Fruit fly (Drosophila melanogaster) whole organism, embryonic: Measurements from ENCODE around the gene CG31125.

Experiments used
- Aef1 ChIP-seq: fragments of 200-800 bp; sonication (Bioruptor generic); IDR thresholded peaks from 3 replicates; pipeline ENCODE4 v1.3.6; 2022; ENCODE audit warnings: missing biosample characterization, missing genetic modification characterization
- B-H2 ChIP-seq: fragments of 200-800 bp; sonication (Bioruptor generic); optimal IDR thresholded peaks from 2 replicates; lab custom pipeline; 2018; ENCODE audit warnings: missing biosample characterization, mild to moderate bottlenecking, missing genetic modification characterization
- CG10147 ChIP-seq: fragments of 200-800 bp; sonication (Bioruptor generic); optimal IDR thresholded peaks from 2 replicates; lab custom pipeline; 2019; ENCODE audit warnings: missing biosample characterization, mild to moderate bottlenecking, missing genetic modification characterization, moderate library complexity
- CG10209 ChIP-seq: fragments of 200-800 bp; sonication (Bioruptor generic); optimal IDR thresholded peaks from 3 replicates; lab custom pipeline; 2017; ENCODE audit warnings: missing biosample characterization, mild to moderate bottlenecking, missing genetic modification characterization, missing genetic modification reagents
- CG10321 ChIP-seq: fragments of 200-800 bp; sonication (Bioruptor generic); IDR thresholded peaks from 2 replicates; pipeline ENCODE4 v1.3.6; 2022; ENCODE audit warnings: missing biosample characterization, missing genetic modification characterization
- CG10543 ChIP-seq: fragments of 200-800 bp; sonication (Bioruptor generic); optimal IDR thresholded peaks from 3 replicates; lab custom pipeline; 2017; ENCODE audit warnings: missing biosample characterization, mild to moderate bottlenecking, missing genetic modification characterization, moderate library complexity
- CG15073 ChIP-seq: fragments of 200-800 bp; sonication (Bioruptor generic); optimal IDR thresholded peaks from 2 replicates; lab custom pipeline; 2016; ENCODE audit warnings: missing biosample characterization, missing genetic modification characterization
- CG17361 ChIP-seq: fragments of 200-800 bp; sonication (Bioruptor generic); IDR thresholded peaks from 3 replicates; pipeline ENCODE4 v1.3.6; 2022; ENCODE audit warnings: missing biosample characterization, missing genetic modification characterization
- CG18619 ChIP-seq: fragments of 200-800 bp; sonication (Bioruptor generic); optimal IDR thresholded peaks from 3 replicates; lab custom pipeline; 2017; ENCODE audit warnings: missing biosample characterization, mild to moderate bottlenecking, missing genetic modification characterization
- CG2199 ChIP-seq: fragments of 200-800 bp; sonication (Bioruptor generic); IDR thresholded peaks from 3 replicates; pipeline ENCODE4 v1.3.6; 2022; ENCODE audit warnings: missing biosample characterization, missing genetic modification characterization
- CG30020 ChIP-seq: fragments of 200-800 bp; optimal IDR thresholded peaks from 2 replicates; lab custom pipeline; 2019; ENCODE audit warnings: missing biosample characterization, mild to moderate bottlenecking, missing genetic modification characterization, moderate library complexity
- CG4707 ChIP-seq: fragments of 200-800 bp; sonication (Bioruptor generic); optimal IDR thresholded peaks from 2 replicates; lab custom pipeline; 2018; ENCODE audit warnings: missing biosample characterization, mild to moderate bottlenecking, missing genetic modification characterization, moderate library complexity
- CG7372 ChIP-seq: fragments of 200-800 bp; sonication (Bioruptor generic); IDR thresholded peaks from 2 replicates; pipeline ENCODE4 v1.3.6; 2022; ENCODE audit warnings: missing biosample characterization, missing genetic modification characterization
- CG7556 ChIP-seq: fragments of 200-800 bp; sonication (Bioruptor generic); optimal IDR thresholded peaks from 2 replicates; lab custom pipeline; 2017; ENCODE audit warnings: missing biosample characterization, mild to moderate bottlenecking, missing genetic modification characterization
- CG8478 ChIP-seq: fragments of >200 bp; optimal IDR thresholded peaks from 2 replicates; lab custom pipeline; 2018
- CG8765 ChIP-seq: fragments of 200-800 bp; sonication (Bioruptor generic); IDR thresholded peaks from 2 replicates; pipeline ENCODE4 v1.3.6; 2022; ENCODE audit warnings: missing biosample characterization, missing genetic modification characterization
- Dll ChIP-seq: fragments of 200-800 bp; sonication (Bioruptor generic); IDR thresholded peaks from 4 replicates; pipeline ENCODE4 v1.3.6; 2022; ENCODE audit warnings: missing biosample characterization, missing genetic modification characterization; ENCODE audit not compliant: partially characterized antibody
- Doc2 ChIP-seq: fragments of 200-800 bp; sonication (Bioruptor generic); IDR thresholded peaks from 2 replicates; pipeline ENCODE4 v1.3.6; 2022; ENCODE audit warnings: missing biosample characterization, missing genetic modification characterization
- Drgx ChIP-seq: fragments of 200-800 bp; sonication (Bioruptor generic); IDR thresholded peaks from 2 replicates; pipeline ENCODE4 v1.3.6; 2022; ENCODE audit warnings: missing biosample characterization, missing genetic modification characterization
- Fer2 ChIP-seq: fragments of 200-800 bp; sonication (Bioruptor generic); optimal IDR thresholded peaks from 2 replicates; lab custom pipeline; 2018; ENCODE audit warnings: missing biosample characterization, mild to moderate bottlenecking, missing genetic modification characterization, moderate library complexity
- GATAe ChIP-seq: fragments of 200-800 bp; sonication (Bioruptor generic); conservative IDR thresholded peaks from 2 replicates; pipeline ENCODE4 v1.3.6; 2022; ENCODE audit warnings: missing biosample characterization, missing genetic modification characterization
- Neu2 ChIP-seq: fragments of 200-800 bp; sonication (Bioruptor generic); optimal IDR thresholded peaks from 3 replicates; lab custom pipeline; 2016; ENCODE audit warnings: missing biosample characterization, missing genetic modification characterization, borderline replicate concordance
- Nf-YA ChIP-seq: fragments of 200-800 bp; sonication (Bioruptor generic); IDR thresholded peaks from 2 replicates; pipeline ENCODE4 v1.3.6; 2022; ENCODE audit warnings: missing biosample characterization, missing genetic modification characterization
- PHDP ChIP-seq: fragments of 200-800 bp; sonication (Bioruptor generic); optimal IDR thresholded peaks from 3 replicates; lab custom pipeline; 2018; ENCODE audit warnings: missing biosample characterization, mild to moderate bottlenecking, missing genetic modification characterization, moderate library complexity
- Pdp1 ChIP-seq, 2 experiments: fragments of 200-800 bp; sonication (Bioruptor generic); optimal IDR thresholded peaks; 3 replicates each; lab custom pipeline; 2016; ENCODE audit warnings: missing biosample characterization in 2 of 2, missing genetic modification characterization in 2 of 2, mild to moderate bottlenecking in 1 of 2, moderate library complexity in 1 of 2
- Stat92E ChIP-seq, 3 experiments: fragments of >200 bp in 2 of 3; fragments of 200-800 bp in 1 of 3; sonication (Bioruptor generic) in 1 of 3; optimal IDR thresholded peaks; 2 replicates each; lab custom pipeline; 2017 to 2019; ENCODE audit warnings: missing biosample characterization in 3 of 3, missing genetic modification characterization in 3 of 3, mild to moderate bottlenecking in 1 of 3, moderate library complexity in 1 of 3
- Xbp1 ChIP-seq: fragments of 200-800 bp; sonication (Bioruptor generic); optimal IDR thresholded peaks from 3 replicates; lab custom pipeline; 2016; ENCODE audit warnings: missing biosample characterization, mild to moderate bottlenecking, missing genetic modification characterization
- ac ChIP-seq: fragments of 200-800 bp; sonication (Bioruptor generic); optimal IDR thresholded peaks from 3 replicates; lab custom pipeline; 2017; ENCODE audit warnings: missing biosample characterization, mild to moderate bottlenecking, missing genetic modification characterization
- al ChIP-seq: fragments of 200-800 bp; sonication (Bioruptor generic); IDR thresholded peaks from 2 replicates; pipeline ENCODE4 v1.3.6; 2022; ENCODE audit warnings: missing biosample characterization, missing genetic modification characterization
- aop ChIP-seq: fragments of 200-800 bp; sonication (Bioruptor generic); IDR thresholded peaks from 2 replicates; pipeline ENCODE4 v1.3.6; 2022; ENCODE audit warnings: missing biosample characterization, missing genetic modification characterization
- bbx ChIP-seq: fragments of 200-800 bp; sonication (Bioruptor generic); IDR thresholded peaks from 2 replicates; pipeline ENCODE4 v1.3.6; 2022; ENCODE audit warnings: missing biosample characterization, missing genetic modification characterization; ENCODE audit not compliant: partially characterized antibody
- cato ChIP-seq: fragments of 200-800 bp; sonication (Bioruptor generic); optimal IDR thresholded peaks from 2 replicates; lab custom pipeline; 2016; ENCODE audit warnings: missing biosample characterization, missing genetic modification characterization, borderline replicate concordance
- disco-r ChIP-seq: fragments of 200-800 bp; sonication (Bioruptor generic); optimal IDR thresholded peaks from 2 replicates; lab custom pipeline; 2016; ENCODE audit warnings: missing biosample characterization, missing genetic modification characterization
- dpn ChIP-seq, 2 experiments: fragments of 200-800 bp; sonication (Bioruptor generic); optimal IDR thresholded peaks; 3 replicates each; lab custom pipeline; 2016; ENCODE audit warnings: missing biosample characterization in 2 of 2, missing genetic modification characterization in 2 of 2
- eve ChIP-seq, 2 experiments: fragments of >200 bp; optimal IDR thresholded peaks; 2 replicates each; lab custom pipeline; 2017; ENCODE audit warnings: missing biosample characterization in 2 of 2, missing genetic modification characterization in 2 of 2
- grn ChIP-seq: fragments of 200-800 bp; sonication (Bioruptor generic); optimal IDR thresholded peaks from 3 replicates; lab custom pipeline; 2017; ENCODE audit warnings: missing biosample characterization, missing genetic modification characterization
- kni ChIP-seq: fragments of 200-800 bp; sonication (Bioruptor generic); optimal IDR thresholded peaks from 3 replicates; lab custom pipeline; 2017; ENCODE audit warnings: mild to moderate bottlenecking, missing biosample characterization, missing genetic modification reagents, missing genetic modification characterization
- lmd ChIP-seq: fragments of 200-800 bp; sonication (Bioruptor generic); IDR thresholded peaks from 2 replicates; pipeline ENCODE4 v1.3.6; 2022; ENCODE audit warnings: missing biosample characterization, missing genetic modification characterization
- nerfin-1 ChIP-seq: fragments of 200-800 bp; sonication (Bioruptor generic); optimal IDR thresholded peaks from 3 replicates; lab custom pipeline; 2019; ENCODE audit warnings: missing biosample characterization, mild to moderate bottlenecking, missing genetic modification characterization, moderate library complexity
- nmo ChIP-seq: fragments of 200-800 bp; sonication (Bioruptor generic); optimal IDR thresholded peaks from 2 replicates; lab custom pipeline; 2018; ENCODE audit warnings: missing biosample characterization, mild to moderate bottlenecking, missing genetic modification characterization, moderate library complexity
- so ChIP-seq: fragments of 200-800 bp; sonication (Bioruptor generic); IDR thresholded peaks from 3 replicates; pipeline ENCODE4 v1.3.6; 2022; ENCODE audit warnings: missing biosample characterization, missing genetic modification characterization
- sr ChIP-seq: fragments of 200-800 bp; sonication (Bioruptor generic); IDR thresholded peaks from 3 replicates; pipeline ENCODE4 v1.3.6; 2022; ENCODE audit warnings: missing biosample characterization, missing genetic modification characterization
- tgo ChIP-seq: fragments of 200-800 bp; sonication (Bioruptor generic); IDR thresholded peaks from 3 replicates; pipeline ENCODE4 v1.3.6; 2022; ENCODE audit warnings: missing biosample characterization, missing genetic modification characterization
- trem ChIP-seq: fragments of 200-800 bp; optimal IDR thresholded peaks from 3 replicates; lab custom pipeline; 2019; ENCODE audit warnings: missing biosample characterization, mild to moderate bottlenecking, missing genetic modification characterization, moderate library complexity
- ttk ChIP-seq: fragments of 200-800 bp; sonication (Bioruptor generic); IDR thresholded peaks from 2 replicates; pipeline ENCODE4 v2.1.2; 2022; ENCODE audit warnings: missing biosample characterization, missing genetic modification characterization
- zen ChIP-seq: fragments of 200-800 bp; sonication (Bioruptor generic); optimal IDR thresholded peaks from 3 replicates; lab custom pipeline; 2018; ENCODE audit warnings: missing biosample characterization, mild to moderate bottlenecking, missing genetic modification characterization, moderate library complexity

The CG31125 gene

DNA sequence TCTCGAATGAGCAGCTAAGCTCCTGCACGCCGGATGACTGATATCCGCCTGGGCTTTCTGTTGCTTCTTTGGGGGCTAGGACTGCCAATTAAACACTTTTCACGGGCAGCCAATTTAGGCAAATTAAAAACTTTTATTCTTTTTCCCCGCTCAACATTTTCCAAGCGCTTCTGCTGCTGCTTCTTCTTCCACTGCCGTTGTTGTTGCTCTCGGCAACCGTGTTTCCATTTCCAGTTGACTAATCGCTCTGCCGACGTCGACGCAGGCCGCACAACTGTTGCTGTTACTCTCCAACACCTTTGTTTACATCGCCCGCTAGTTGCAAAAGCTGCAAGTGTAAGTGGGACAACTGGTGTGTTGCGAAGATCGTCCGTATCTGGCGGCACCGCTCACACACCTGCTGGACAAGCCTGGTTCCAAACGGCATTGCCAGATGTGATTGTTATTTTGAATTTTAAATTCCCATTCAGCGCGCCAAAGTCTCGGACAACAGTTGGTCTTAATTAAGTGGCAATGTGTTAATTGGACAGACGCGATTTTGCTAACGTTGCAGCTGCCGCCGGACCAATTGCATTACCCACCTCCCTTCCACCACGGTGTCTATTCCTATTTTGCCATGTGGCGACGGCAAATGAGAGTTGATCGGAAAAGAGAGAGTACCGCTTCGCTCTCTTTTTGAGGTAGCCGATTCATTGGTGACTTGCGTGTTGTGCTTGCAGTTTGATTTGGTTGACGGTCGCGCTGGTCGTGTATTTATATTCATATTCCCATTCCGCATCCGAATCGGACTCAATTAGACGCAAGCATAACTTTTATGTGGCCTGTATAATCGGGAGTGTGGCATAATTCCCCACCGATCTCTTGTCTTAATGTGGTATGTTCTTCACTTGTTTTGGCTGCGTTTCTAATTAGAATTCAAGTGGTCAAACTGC is 24.5 kb downstream of the CG31125 start, which contains the start of gene Wsck (continued):
- no peak for TF ChIP-seq CG7372
- no peak for TF ChIP-seq Neu2 (GFP tag; lab: Kevin White, UChicago)
- TF ChIP-seq Fer2 (tag; lab: Kevin White, UChicago), result no peak
- peak; percentile 23; the same call in 1 of the 3 replicates for TF ChIP-seq Aef1 (GFP tag; lab: Robert Waterston, UW)
- no peak for TF ChIP-seq CG10543 (GFP tag; lab: Kevin White, UChicago)
- no peak for TF ChIP-seq GATAe
- TF ChIP-seq cato (GFP tag; lab: Kevin White, UChicago), result no peak
- no peak for TF ChIP-seq CG17361 (GFP tag; lab: Robert Waterston, UW)
- no peak for TF ChIP-seq disco-r
- TF ChIP-seq CG7556 (GFP tag; lab: Kevin White, UChicago), result no peak
- TF ChIP-seq kni (GFP tag; lab: Kevin White, UChicago), result peak; percentile 38
- no peak for TF ChIP-seq Doc2 (GFP tag; lab: Robert Waterston, UW)
- TF ChIP-seq B-H2 (GFP tag; lab: Kevin White, UChicago), result no peak
- no peak for TF ChIP-seq CG10147 (GFP tag; lab: Kevin White, UChicago)
- no peak for TF ChIP-seq Xbp1

dm6 chr3R:24626667-24627066 is 28.0 kb downstream of the CG31125 start:
- TF ChIP-seq CG10321 (GFP tag; lab: Robert Waterston, UW) (no peak), CG2199 (GFP tag; lab: Robert Waterston, UW) (0 out of 3 replicates have a peak, but pooled peaks have one; percentile 12), CG15073 (GFP tag; lab: Kevin White, UChicago) (peak; percentile 33), grn (peak; percentile 3), Pdp1 (GFP tag; optimal IDR thresholded peaks at IDR 0.05; lab: Kevin White, UChicago) (peak in 1 of 2 experiments; percentile 62), tgo (0 out of 3 replicates have a peak, but pooled peaks have one; percentile 6), aop (no peak)
- TF ChIP-seq, all 482 proteins: peak for 5

DNA sequence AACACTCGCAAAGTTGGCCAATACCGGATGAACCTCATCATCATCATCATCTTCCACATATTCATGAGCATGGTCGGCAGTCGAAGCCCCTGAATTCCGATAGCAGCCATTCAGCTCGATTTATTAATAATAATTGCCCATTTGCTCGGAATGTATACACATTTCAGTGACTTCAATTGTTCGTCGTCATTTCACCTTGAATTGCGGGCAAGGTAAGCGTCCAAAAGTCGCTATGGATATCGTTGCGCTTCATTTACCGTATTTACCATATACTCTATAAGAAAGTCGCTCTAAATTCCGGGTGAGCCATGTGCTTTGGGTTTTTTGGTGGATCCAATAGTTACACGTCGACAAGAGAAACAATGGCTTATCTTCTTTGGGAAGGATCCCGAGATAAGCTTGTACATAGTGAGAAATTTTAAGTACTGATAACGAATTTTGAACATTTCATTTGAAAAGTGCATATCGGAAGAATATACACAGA is 28.6 kb downstream of the CG31125 start:
- peak; percentile 28; the same call in 1 of the 2 replicates for TF ChIP-seq lmd (GFP tag; lab: Robert Waterston, UW)
- no peak for TF ChIP-seq zen
- TF ChIP-seq CG8765 (GFP tag; lab: Robert Waterston, UW), result no peak
- peak; percentile 18 for TF ChIP-seq CG10209
- TF ChIP-seq ttk, result no peak
- no peak for TF ChIP-seq CG30020 (tag; lab: Kevin White, UChicago)
- TF ChIP-seq Drgx (GFP tag; lab: Robert Waterston, UW), result peak; percentile 43; the same call in 1 of the 2 replicates
- TF ChIP-seq nmo (GFP tag; lab: Kevin White, UChicago), result peak; percentile 25
- peak in 1 of 2 experiments; percentile 39 for TF ChIP-seq dpn (GFP tag; optimal IDR thresholded peaks at IDR 0.05; lab: Kevin White, UChicago)
- TF ChIP-seq CG2199 (GFP tag; lab: Robert Waterston, UW), result 0 out of 3 replicates have a peak, but pooled peaks have one; percentile 48
- TF ChIP-seq nerfin-1 (tag; lab: Kevin White, UChicago), result peak; percentile 19
- no peak for TF ChIP-seq Dll
- no peak for TF ChIP-seq CG4707 (GFP tag; lab: Kevin White, UChicago)
- no peak for TF ChIP-seq CG8478 (lab: Kevin White, UChicago)
- no peak for TF ChIP-seq bbx (GFP tag; lab: Robert Waterston, UW)
- no peak for TF ChIP-seq PHDP
- TF ChIP-seq CG18619 (GFP tag; lab: Kevin White, UChicago), result no peak
- no peak for TF ChIP-seq trem (tag; lab: Kevin White, UChicago)
- no peak for TF ChIP-seq eve (GFP tag; optimal IDR thresholded peaks at IDR 0.05; lab: Kevin White, UChicago)
- no peak for TF ChIP-seq al (GFP tag; lab: Robert Waterston, UW)
- no peak for TF ChIP-seq sr
- 0 out of 3 replicates have a peak, but pooled peaks have one; percentile 17 for TF ChIP-seq so (GFP tag; lab: Robert Waterston, UW)
- no peak for TF ChIP-seq Nf-YA (GFP tag; lab: Robert Waterston, UW)
- no peak for TF ChIP-seq Stat92E (GFP tag; optimal IDR thresholded peaks at IDR 0.05; lab: Kevin White, UChicago)
- no peak for TF ChIP-seq ac (GFP tag; lab: Kevin White, UChicago)
